Fruit fly (Drosophila melanogaster) whole organism, embryonic: ENCODE measurements around the gene CG3909.

ENCODE experiments used
- CG16779 ChIP-seq: fragments of 200-800 bp; sonication (Bioruptor generic); IDR thresholded peaks from 2 replicates; pipeline ENCODE4 v1.3.6; 2022; ENCODE audit warnings: missing biosample characterization, missing genetic modification characterization
- Dll ChIP-seq: fragments of 200-800 bp; sonication (Bioruptor generic); IDR thresholded peaks from 4 replicates; pipeline ENCODE4 v1.3.6; 2022; ENCODE audit warnings: missing biosample characterization, missing genetic modification characterization; ENCODE audit not compliant: partially characterized antibody
- zfh2 ChIP-seq: fragments of 200-800 bp; sonication (Bioruptor generic); optimal IDR thresholded peaks from 2 replicates; lab custom pipeline; 2016; ENCODE audit warnings: missing biosample characterization, missing genetic modification characterization

- TF ChIP-seq zfh2 (GFP tag; lab: Kevin White, UChicago) (no peak), CG16779 (GFP tag; lab: Robert Waterston, UW) (no peak), Dll (GFP tag; lab: Robert Waterston, UW) (no peak)
These were observed 16.9 kb downstream of the CG3909 start, which contains the start of gene Npc2c for dm6 chr3R:10059952-10060351.
